Fruit fly (Drosophila melanogaster): Measurements from ENCODE around the gene CG9302.
A peak's percentile ranks its signal among the peaks of the same experiment; 100 is the strongest.

The CG9302 gene

dm6 chr2L:13399565-13399964 is 21.2 kb upstream of the CG9302 start:
- TF ChIP-seq CG9705 (GFP tag; optimal IDR thresholded peaks at IDR 0.05): no peak
- TF ChIP-seq dsf (GFP tag; optimal IDR thresholded peaks at IDR 0.05; ENCODE audit: borderline replicate concordance): no peak
- TF ChIP-seq rgr (GFP tag; optimal IDR thresholded peaks at IDR 0.05): no peak
- TF ChIP-seq OdsH (GFP tag; optimal IDR thresholded peaks at IDR 0.05): no peak
- TF ChIP-seq GATAd (GFP tag; optimal IDR thresholded peaks at IDR 0.05): no peak

dm6 chr2L:13398614-13399161 is 20.4 kb upstream of the CG9302 start, which contains the start of the genes CG10859 and CG7110:
Gene CG10859, minus strand, starts transcription at chr2L:13398664.
Gene CG7110, plus strand, starts transcription at chr2L:13398991.
- TF ChIP-seq sv (GFP tag; optimal IDR thresholded peaks at IDR 0.05) (no peak), h (GFP tag; optimal IDR thresholded peaks at IDR 0.05) (peak; percentile 21), Myc (optimal IDR thresholded peaks at IDR 0.05) (peak; percentile 21), Sp1 (GFP tag; optimal IDR thresholded peaks at IDR 0.05) (peak; percentile 62), br (GFP tag; optimal IDR thresholded peaks at IDR 0.05) (no peak), Abd-B (GFP tag; optimal IDR thresholded peaks at IDR 0.05) (no peak), GATAd (GFP tag; optimal IDR thresholded peaks at IDR 0.05) (no peak), foxo (GFP tag; optimal IDR thresholded peaks at IDR 0.05) (peak in 1 of 2 experiments; percentile 0), Mio (GFP tag; optimal IDR thresholded peaks at IDR 0.05) (no peak), rgr (GFP tag; optimal IDR thresholded peaks at IDR 0.05) (peak; percentile 38), sage (GFP tag; optimal IDR thresholded peaks at IDR 0.05) (peak; percentile 48), usp (GFP tag; optimal IDR thresholded peaks at IDR 0.05) (no peak), dsf (GFP tag; optimal IDR thresholded peaks at IDR 0.05; ENCODE audit: borderline replicate concordance) (no peak), HLH106 (tag; optimal IDR thresholded peaks at IDR 0.05) (peak; percentile 20), CG9705 (GFP tag; optimal IDR thresholded peaks at IDR 0.05) (peak; percentile 42), dmrt93B (GFP tag; optimal IDR thresholded peaks at IDR 0.05) (peak; percentile 31), Vsx2 (GFP tag; optimal IDR thresholded peaks at IDR 0.05; ENCODE audit: partially characterized antibody) (no peak)

dm6 chr2L:13397393-13397792 is 19.1 kb upstream of the CG9302 start:
- TF ChIP-seq Myc (optimal IDR thresholded peaks at IDR 0.05) (no peak), Hr78 (GFP tag; optimal IDR thresholded peaks at IDR 0.05) (no peak), dl (GFP tag; optimal IDR thresholded peaks at IDR 0.05; ENCODE audit: insufficient read depth in 1 of 2, partially characterized antibody in 2 of 2) (no peak), Abd-B (GFP tag; optimal IDR thresholded peaks at IDR 0.05) (no peak), pan (optimal IDR thresholded peaks at IDR 0.05) (no peak)

dm6 chr2L:13396084-13396483 is 17.7 kb upstream of the CG9302 start, which contains the start of gene CG16957:
Gene CG16957, minus strand, starts transcription at chr2L:13396184.
- TF ChIP-seq dl (GFP tag; optimal IDR thresholded peaks at IDR 0.05; ENCODE audit: insufficient read depth in 1 of 2, partially characterized antibody in 2 of 2): no peak
- TF ChIP-seq HLH106 (tag; optimal IDR thresholded peaks at IDR 0.05): no peak
- TF ChIP-seq GATAd (GFP tag; optimal IDR thresholded peaks at IDR 0.05): no peak
- no peak for TF ChIP-seq N (GFP tag; optimal IDR thresholded peaks at IDR 0.05)
- no peak for TF ChIP-seq dsf (GFP tag; optimal IDR thresholded peaks at IDR 0.05; ENCODE audit: borderline replicate concordance)
- TF ChIP-seq ey (GFP tag; optimal IDR thresholded peaks at IDR 0.05): no peak
- TF ChIP-seq foxo (GFP tag; optimal IDR thresholded peaks at IDR 0.05): no peak
- TF ChIP-seq Myc (optimal IDR thresholded peaks at IDR 0.05): no peak
- no peak for TF ChIP-seq tai (GFP tag; optimal IDR thresholded peaks at IDR 0.05)
- TF ChIP-seq CG9705 (GFP tag; optimal IDR thresholded peaks at IDR 0.05): no peak
- TF ChIP-seq OdsH (GFP tag; optimal IDR thresholded peaks at IDR 0.05): no peak
- TF ChIP-seq Dif (GFP tag; optimal IDR thresholded peaks at IDR 0.05; ENCODE audit: partially characterized antibody): no peak
- TF ChIP-seq h (GFP tag; optimal IDR thresholded peaks at IDR 0.05): no peak
- no peak for TF ChIP-seq brk (GFP tag; optimal IDR thresholded peaks at IDR 0.05)
- TF ChIP-seq pan (optimal IDR thresholded peaks at IDR 0.05): no peak
- TF ChIP-seq Hr78 (GFP tag; optimal IDR thresholded peaks at IDR 0.05): no peak
- TF ChIP-seq CrebA (GFP tag; optimal IDR thresholded peaks at IDR 0.05; ENCODE audit: borderline replicate concordance): no peak
- no peak for TF ChIP-seq Dfd (GFP tag; optimal IDR thresholded peaks at IDR 0.05)

- TF ChIP-seq foxo (GFP tag; optimal IDR thresholded peaks at IDR 0.05) (peak; percentile 53 to 82), GATAd (GFP tag; optimal IDR thresholded peaks at IDR 0.05) (no peak), CG9705 (GFP tag; optimal IDR thresholded peaks at IDR 0.05) (peak; percentile 93), Myc (optimal IDR thresholded peaks at IDR 0.05) (peak; percentile 77), fru (GFP tag; optimal IDR thresholded peaks at IDR 0.05) (peak; percentile 83), HLH106 (tag; optimal IDR thresholded peaks at IDR 0.05) (peak; percentile 76), lola (GFP tag; optimal IDR thresholded peaks at IDR 0.05) (no peak), Hnf4 (GFP tag; optimal IDR thresholded peaks at IDR 0.05) (no peak), Dif (GFP tag; optimal IDR thresholded peaks at IDR 0.05; ENCODE audit: partially characterized antibody) (no peak), CrebA (GFP tag; optimal IDR thresholded peaks at IDR 0.05; ENCODE audit: borderline replicate concordance) (no peak), jim (GFP tag; optimal IDR thresholded peaks at IDR 0.05) (no peak), Hr83 (GFP tag; optimal IDR thresholded peaks at IDR 0.05; ENCODE audit: poor library complexity, severe bottlenecking) (peak; percentile 92), sage (GFP tag; optimal IDR thresholded peaks at IDR 0.05) (peak; percentile 87), rgr (GFP tag; optimal IDR thresholded peaks at IDR 0.05) (peak; percentile 96), Mio (GFP tag; optimal IDR thresholded peaks at IDR 0.05) (peak; percentile 75), dmrt93B (GFP tag; optimal IDR thresholded peaks at IDR 0.05) (peak; percentile 87), br (GFP tag; optimal IDR thresholded peaks at IDR 0.05) (peak; percentile 90), Abd-B (GFP tag; optimal IDR thresholded peaks at IDR 0.05) (no peak), pan (optimal IDR thresholded peaks at IDR 0.05) (no peak), sv (GFP tag; optimal IDR thresholded peaks at IDR 0.05) (peak; percentile 89), Rel (GFP tag; optimal IDR thresholded peaks at IDR 0.05) (peak; percentile 61), Rel (tag; optimal IDR thresholded peaks at IDR 0.05) (peak; percentile 69), Dfd (GFP tag; optimal IDR thresholded peaks at IDR 0.05) (no peak), Jra (GFP tag; optimal IDR thresholded peaks at IDR 0.05) (no peak), dl (GFP tag; optimal IDR thresholded peaks at IDR 0.05; ENCODE audit: insufficient read depth in 1 of 2, partially characterized antibody in 2 of 2) (no peak), tai (GFP tag; optimal IDR thresholded peaks at IDR 0.05) (no peak), Sp1 (GFP tag; optimal IDR thresholded peaks at IDR 0.05) (peak; percentile 91), OdsH (GFP tag; optimal IDR thresholded peaks at IDR 0.05) (peak; percentile 87)
Measured at dm6 chr2L:13394903-13395302, 16.6 kb upstream of the CG9302 start, which contains the start of gene RpL24. Gene RpL24, minus strand, starts transcription at chr2L:13395131.
